Worm (Caenorhabditis elegans): ENCODE measurements around the gene F20G2.1.

- TF ChIP-seq pha-4 (tag; optimal IDR thresholded peaks at IDR 0.05) = no peak
- no peak for TF ChIP-seq lim-6 (tag; optimal IDR thresholded peaks at IDR 0.05)
- no peak for TF ChIP-seq unc-3 (GFP tag; conservative IDR thresholded peaks at IDR 0.05)
- no peak for TF ChIP-seq unc-3 (tag; optimal IDR thresholded peaks at IDR 0.05)
- no peak for TF ChIP-seq nfya-1 (tag; optimal IDR thresholded peaks at IDR 0.05)
- TF ChIP-seq tbx-2 (tag; optimal IDR thresholded peaks at IDR 0.05) = no peak
- TF ChIP-seq tbx-7 (tag; optimal IDR thresholded peaks at IDR 0.05) = no peak
- no peak for TF ChIP-seq nhr-232 (tag; optimal IDR thresholded peaks at IDR 0.05)
- TF ChIP-seq dmd-4 (tag; optimal IDR thresholded peaks at IDR 0.05; ENCODE audit: borderline replicate concordance) = no peak
- TF ChIP-seq ets-4 (tag; optimal IDR thresholded peaks at IDR 0.05) = no peak
- TF ChIP-seq sox-4 (tag; optimal IDR thresholded peaks at IDR 0.05) = no peak
- no peak for TF ChIP-seq ceh-45 (GFP tag; IDR thresholded peaks at IDR 0.05)
Observed at ce11 chrV:13777857-13778256, 24.5 kb upstream of the F20G2.1 start, which contains the start of gene F53C11.9.
